Worm (Caenorhabditis elegans): Measurements from ENCODE around the gene hecd-1.

ce11 chrIV:7084632-7085160, 59.8 kb downstream of the hecd-1 start, which contains the start of gene rps-4:
- TF ChIP-seq nhr-76 (tag; optimal IDR thresholded peaks at IDR 0.05) (no peak), pha-4 (GFP tag; IDR thresholded peaks at IDR 0.05) (peak; percentile 68), pha-4 (tag; optimal IDR thresholded peaks at IDR 0.05) (peak; percentile 62), snpc-4 (tag; optimal IDR thresholded peaks at IDR 0.05) (no peak), lsy-2 (tag; optimal IDR thresholded peaks at IDR 0.05) (peak in 1 of 2 experiments; percentile 93), dmd-9 (GFP tag; IDR thresholded peaks at IDR 0.05) (peak; percentile 69), egl-27 (tag; optimal IDR thresholded peaks at IDR 0.05) (no peak), Y48G9A.11 (GFP tag; IDR thresholded peaks at IDR 0.05) (0 out of 2 replicates have a peak, but pooled peaks have one; percentile 46), Y5F2A.4 (GFP tag; optimal IDR thresholded peaks at IDR 0.05) (no peak), nhr-6 (tag; optimal IDR thresholded peaks at IDR 0.05) (peak; percentile 85), tag-97 (GFP tag; IDR thresholded peaks at IDR 0.05) (no peak), ctbp-1 (GFP tag; IDR thresholded peaks at IDR 0.05) (no peak), cey-2 (tag; optimal IDR thresholded peaks at IDR 0.05; ENCODE audit: borderline replicate concordance, insufficient read depth) (no peak)
